Worm (Caenorhabditis elegans): ENCODE measurements around the gene F08F8.9.

The F08F8.9 gene

DNA sequence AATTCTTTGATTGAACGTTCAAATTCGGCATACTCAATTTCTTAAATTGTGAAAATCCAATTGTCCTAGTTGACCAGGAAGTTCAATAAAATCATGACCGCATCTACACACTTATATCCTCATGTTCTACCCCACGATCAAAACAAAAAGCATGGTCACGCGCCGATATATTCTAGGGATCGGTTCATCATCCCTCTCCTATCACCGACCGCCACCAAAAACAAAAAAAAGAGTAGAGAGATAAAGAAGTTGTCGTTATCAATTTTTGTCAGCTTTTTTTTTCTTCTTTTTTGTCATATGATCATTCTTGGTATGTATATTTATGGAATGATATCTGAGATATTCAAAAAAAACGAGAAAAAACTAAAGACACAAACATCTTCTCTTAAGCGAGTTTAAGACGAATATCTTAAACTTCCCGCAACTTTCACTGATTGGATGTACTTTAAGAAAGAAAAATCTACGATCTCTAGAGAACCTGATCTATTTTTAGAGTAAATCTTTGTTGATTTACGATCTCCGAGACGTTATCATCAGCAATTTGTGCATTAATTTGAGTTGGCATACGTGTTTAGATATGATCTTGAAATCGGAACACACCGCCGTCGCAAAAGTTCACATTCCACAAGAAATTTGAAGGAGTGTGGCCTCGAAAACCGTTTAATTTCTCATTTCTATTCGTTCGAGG lies 48.7 kb downstream of the F08F8.9 start (continued):
- TF ChIP-seq elt-3 (tag; optimal IDR thresholded peaks at IDR 0.05) (peak in 2 of 6 experiments; percentile 73 to 86), mef-2 (tag; optimal IDR thresholded peaks at IDR 0.05) (no peak), pag-3 (tag; optimal IDR thresholded peaks at IDR 0.05; ENCODE audit: borderline replicate concordance, insufficient read depth) (no peak), swsn-7 (tag; optimal IDR thresholded peaks at IDR 0.05) (no peak), dsc-1 (tag; optimal IDR thresholded peaks at IDR 0.05) (no peak), dpl-1 (GFP tag; optimal IDR thresholded peaks at IDR 0.05) (no peak), mdl-1 (tag; optimal IDR thresholded peaks at IDR 0.05) (peak in 1 of 2 experiments; percentile 51), zag-1 (tag; optimal IDR thresholded peaks at IDR 0.05) (no peak), sox-4 (tag; optimal IDR thresholded peaks at IDR 0.05) (no peak), ceh-88 (GFP tag; IDR thresholded peaks at IDR 0.05) (no peak), lin-35 (GFP tag; optimal IDR thresholded peaks at IDR 0.05) (peak in 1 of 2 experiments; percentile 46), efl-3 (GFP tag; optimal IDR thresholded peaks at IDR 0.05) (no peak), lin-13 (GFP tag; optimal IDR thresholded peaks at IDR 0.05) (no peak), nhr-11 (tag; optimal IDR thresholded peaks at IDR 0.05) (no peak), isw-1 (GFP tag; IDR thresholded peaks at IDR 0.05) (no peak), ama-1 (optimal IDR thresholded peaks at IDR 0.05) (no peak), nhr-90 (tag; optimal IDR thresholded peaks at IDR 0.05; ENCODE audit: poor library complexity) (peak; percentile 34), nhr-28 (tag; optimal IDR thresholded peaks at IDR 0.05) (no peak), F16B12.6 (tag; optimal IDR thresholded peaks at IDR 0.05) (no peak), egl-13 (tag; optimal IDR thresholded peaks at IDR 0.05) (no peak)

DNA sequence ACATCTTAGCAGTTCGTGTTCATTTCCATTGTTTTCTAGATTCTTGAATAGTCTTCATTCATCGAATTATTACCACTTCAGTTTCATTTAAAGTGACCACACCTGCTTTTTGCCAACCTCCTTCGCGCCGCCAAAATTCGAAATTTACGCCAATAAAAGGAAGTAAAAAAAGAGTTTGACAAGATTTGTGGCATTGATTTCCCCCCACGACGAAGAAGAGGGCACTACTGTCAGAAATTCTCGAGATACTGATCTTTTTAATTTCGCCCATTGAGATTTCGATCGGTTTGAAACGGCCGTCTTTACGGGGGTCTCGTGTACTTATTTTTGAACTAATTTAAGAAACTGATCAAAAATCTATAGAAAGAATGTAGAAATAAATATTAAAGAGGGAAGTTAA lies 52.1 kb downstream of the F08F8.9 start:
- TF ChIP-seq mef-2 (tag; optimal IDR thresholded peaks at IDR 0.05) (no peak), nhr-28 (tag; optimal IDR thresholded peaks at IDR 0.05) (no peak), skn-1 (tag; optimal IDR thresholded peaks at IDR 0.05) (no peak), ets-5 (GFP tag; IDR thresholded peaks at IDR 0.05) (no peak), mdl-1 (tag; optimal IDR thresholded peaks at IDR 0.05) (no peak), rnt-1 (tag; optimal IDR thresholded peaks at IDR 0.05) (no peak), nhr-85 (tag) (peak; percentile 86), snpc-4 (tag; optimal IDR thresholded peaks at IDR 0.05) (no peak), C16A3.4 (tag; optimal IDR thresholded peaks at IDR 0.05) (no peak), pax-3 (tag; optimal IDR thresholded peaks at IDR 0.05) (no peak), dpl-1 (GFP tag; optimal IDR thresholded peaks at IDR 0.05) (no peak), blmp-1 (tag; optimal IDR thresholded peaks at IDR 0.05) (peak; percentile 55), nhr-237 (tag; optimal IDR thresholded peaks at IDR 0.05) (no peak), unc-98 (GFP tag; IDR thresholded peaks at IDR 0.05) (no peak), Y116A8C.19 (tag; optimal IDR thresholded peaks at IDR 0.05; ENCODE audit: borderline replicate concordance) (no peak), swsn-7 (tag; optimal IDR thresholded peaks at IDR 0.05) (no peak), elt-2 (tag; optimal IDR thresholded peaks at IDR 0.05) (no peak), ceh-82 (tag; optimal IDR thresholded peaks at IDR 0.05) (no peak), nhr-19 (GFP tag; conservative IDR thresholded peaks at IDR 0.05) (no peak), efl-3 (GFP tag; optimal IDR thresholded peaks at IDR 0.05) (no peak), lin-14 (GFP tag; optimal IDR thresholded peaks at IDR 0.05) (peak; percentile 55), nhr-20 (tag; optimal IDR thresholded peaks at IDR 0.05) (peak; percentile 11), lir-3 (tag; optimal IDR thresholded peaks at IDR 0.05; ENCODE audit: poor library complexity) (no peak), isw-1 (GFP tag; IDR thresholded peaks at IDR 0.05) (no peak), nhr-47 (tag; optimal IDR thresholded peaks at IDR 0.05) (no peak), ztf-4 (tag; optimal IDR thresholded peaks at IDR 0.05) (no peak), nhr-76 (tag; optimal IDR thresholded peaks at IDR 0.05) (no peak), mep-1 (tag; optimal IDR thresholded peaks at IDR 0.05) (peak; percentile 22), elt-3 (tag; optimal IDR thresholded peaks at IDR 0.05) (no peak), nhr-12 (tag; optimal IDR thresholded peaks at IDR 0.05) (no peak)
